Fruit fly (Drosophila melanogaster): ENCODE results near the gene CG13634.

Gene CG13634

dm6 chr3R:24767667-24768340 lies 22.1 kb downstream of the CG13634 start (continued):
- TF ChIP-seq Eip78C (GFP tag) (peak; percentile 58), CG11762 (GFP tag; optimal IDR thresholded peaks at IDR 0.05; ENCODE audit: insufficient read depth) (no peak), Hr39 (GFP tag; optimal IDR thresholded peaks at IDR 0.05) (no peak), CG6276 (GFP tag; optimal IDR thresholded peaks at IDR 0.05) (no peak)

DNA sequence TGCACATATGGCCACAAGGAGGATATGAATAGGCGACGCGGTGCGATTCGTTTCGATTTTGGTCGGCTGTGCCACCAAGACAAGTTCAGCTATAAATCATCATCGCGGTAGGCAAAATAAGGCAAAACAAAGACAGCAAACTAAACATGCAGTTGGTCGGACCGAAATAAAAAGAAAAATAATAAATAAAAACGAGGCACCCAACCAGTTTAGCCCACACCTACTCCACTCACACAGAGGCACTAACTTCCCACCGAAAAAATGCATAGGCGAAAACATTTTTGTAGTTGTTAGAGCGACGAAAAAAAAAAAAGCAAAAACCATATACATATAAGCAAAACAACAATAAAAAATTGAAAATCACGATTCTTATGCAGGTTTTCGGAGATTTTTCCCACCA lies 23.3 kb downstream of the CG13634 start:
- TF ChIP-seq eg (GFP tag; IDR thresholded peaks at IDR 0.05): peak; percentile 40; the same call in 2 of the 3 replicates
- peak; percentile 5 for TF ChIP-seq Hr4 (GFP tag; optimal IDR thresholded peaks at IDR 0.05)
- TF ChIP-seq CG8119 (GFP tag; IDR thresholded peaks at IDR 0.05): peak; percentile 75
- TF ChIP-seq CG15336 (GFP tag; IDR thresholded peaks at IDR 0.05): peak; percentile 34; the same call in 1 of the 2 replicates
- no peak for TF ChIP-seq CG34406 (GFP tag; optimal IDR thresholded peaks at IDR 0.05)
- peak; percentile 56 for TF ChIP-seq CG6276 (GFP tag; optimal IDR thresholded peaks at IDR 0.05)
- no peak for TF ChIP-seq salr (GFP tag; optimal IDR thresholded peaks at IDR 0.05)

DNA sequence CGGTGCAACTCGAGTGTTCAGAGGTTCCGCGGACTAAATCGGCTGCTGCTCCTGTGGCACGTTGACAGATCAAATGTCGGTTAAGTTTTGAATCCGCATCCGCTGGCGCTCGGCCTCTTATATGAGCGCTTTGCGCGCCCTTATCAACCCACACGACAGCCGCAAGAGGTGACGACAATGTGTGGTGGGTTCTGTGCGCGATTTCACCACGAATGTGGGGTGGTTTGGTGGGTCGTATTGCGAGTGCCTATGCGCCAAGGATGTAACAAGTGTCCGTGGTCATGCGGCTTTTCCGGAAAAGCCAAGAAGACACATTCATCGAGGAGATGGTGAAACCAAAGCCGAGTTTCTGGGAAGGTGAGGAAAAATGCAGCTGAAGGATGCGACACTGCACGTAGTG lies 25.0 kb downstream of the CG13634 start, which contains the start of gene AstA:
Gene AstA, minus strand, starts transcription at position 101 of the 400 bp plus-strand sequence.
- no peak for TF ChIP-seq spab (GFP tag; optimal IDR thresholded peaks at IDR 0.05)
- no peak for TF ChIP-seq CG32006 (GFP tag; optimal IDR thresholded peaks at IDR 0.05)
- TF ChIP-seq cyc (GFP tag; optimal IDR thresholded peaks at IDR 0.05): no peak
- no peak for TF ChIP-seq Hr39 (GFP tag; optimal IDR thresholded peaks at IDR 0.05)
- TF ChIP-seq CG6854 (GFP tag; optimal IDR thresholded peaks at IDR 0.05): no peak
- no peak for TF ChIP-seq Lpt (GFP tag; optimal IDR thresholded peaks at IDR 0.05)
- TF ChIP-seq CG6792 (GFP tag; optimal IDR thresholded peaks at IDR 0.05): no peak
- no peak for TF ChIP-seq dsx (GFP tag; optimal IDR thresholded peaks at IDR 0.05; ENCODE audit: poor library complexity, severe bottlenecking)
- TF ChIP-seq achi (GFP tag; optimal IDR thresholded peaks at IDR 0.05): no peak
- TF ChIP-seq CG6276 (GFP tag; optimal IDR thresholded peaks at IDR 0.05): no peak

DNA sequence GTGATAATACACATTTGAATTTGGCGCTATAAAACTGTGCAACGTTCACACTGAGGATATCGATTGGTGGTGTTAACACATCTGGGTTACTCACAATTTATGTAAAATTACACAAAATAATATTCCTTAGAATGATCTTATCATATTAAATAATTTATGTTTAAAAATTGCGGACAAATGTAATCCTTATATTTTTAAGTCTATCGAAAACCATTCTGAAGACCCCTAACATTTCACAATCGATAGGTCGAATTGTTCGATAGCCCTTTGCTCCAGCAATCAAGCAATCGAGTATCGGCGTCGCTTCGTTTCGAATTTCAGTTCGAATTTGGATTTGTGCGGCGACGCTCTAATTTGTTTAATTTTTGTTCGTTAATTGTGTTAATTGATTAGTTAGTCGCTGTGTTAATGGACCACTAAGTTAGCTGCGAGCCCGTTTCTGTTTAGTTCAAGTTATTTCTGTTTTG lies 36.3 kb downstream of the CG13634 start, which contains the start of gene asp:
Gene asp, plus strand, starts transcription at position 289 of the 467 bp plus-strand sequence.
- TF ChIP-seq CG16779 (tag; optimal IDR thresholded peaks at IDR 0.05) (no peak), Eip78C (GFP tag) (no peak), svp (GFP tag) (peak; percentile 30), ss (GFP tag; optimal IDR thresholded peaks at IDR 0.05) (no peak), Smox (GFP tag; optimal IDR thresholded peaks at IDR 0.05) (peak; percentile 12)

DNA sequence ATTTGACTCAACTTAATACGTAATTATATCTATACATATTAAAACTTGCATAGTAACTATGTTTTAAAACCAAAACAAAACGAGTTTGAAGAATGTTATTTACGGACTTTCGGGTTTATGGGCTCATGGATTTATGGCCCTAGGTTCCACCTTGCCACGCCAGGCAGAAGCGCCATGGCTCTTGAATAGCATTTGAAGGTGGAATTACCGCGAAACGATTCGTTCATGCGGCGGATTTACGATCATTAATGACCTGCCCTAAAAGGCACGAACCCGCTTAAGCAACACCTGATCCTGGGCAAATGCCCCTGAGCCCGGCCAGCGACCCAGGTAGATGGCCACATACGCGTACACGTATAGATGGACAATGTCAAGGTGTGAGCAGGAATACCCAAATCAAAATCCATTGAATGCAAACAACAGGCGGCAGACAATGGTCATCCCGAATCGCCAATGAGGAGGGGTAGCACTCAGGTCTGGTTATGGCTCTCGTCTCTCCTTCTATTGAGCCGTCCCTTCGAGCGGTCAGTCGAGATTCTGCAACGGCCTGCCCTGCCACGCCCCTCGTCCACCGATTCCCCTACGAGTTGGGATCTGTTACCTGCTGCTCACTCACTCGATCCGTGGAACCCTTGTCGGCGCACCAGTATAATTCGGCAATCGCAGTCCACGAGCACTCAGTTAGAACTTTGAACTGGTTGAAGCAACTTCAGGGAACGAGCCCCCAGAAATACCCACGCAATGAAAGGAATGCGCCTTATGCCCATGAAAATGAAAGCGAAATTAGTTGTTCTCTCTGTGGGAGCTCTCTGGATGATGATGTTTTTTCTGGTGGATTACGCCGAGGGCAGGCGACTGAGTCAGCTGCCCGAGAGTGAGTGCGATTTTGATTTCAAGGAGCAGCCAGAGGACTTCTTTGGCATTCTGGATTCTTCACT lies 40.6 kb downstream of the CG13634 start, which contains the start of gene tld:
Gene tld, plus strand, starts transcription at position 677 of the 938 bp plus-strand sequence.
- peak; percentile 93 for TF ChIP-seq Blimp-1 (GFP tag; optimal IDR thresholded peaks at IDR 0.05)
- no peak for TF ChIP-seq Hr4 (GFP tag; optimal IDR thresholded peaks at IDR 0.05)
- no peak for TF ChIP-seq Hr38 (GFP tag; optimal IDR thresholded peaks at IDR 0.05)
- TF ChIP-seq fd59A (GFP tag; optimal IDR thresholded peaks at IDR 0.05): no peak
- no peak for TF ChIP-seq CG6163 (GFP tag; IDR thresholded peaks at IDR 0.05)
- peak; percentile 13 for TF ChIP-seq svp (GFP tag)
- TF ChIP-seq CG3032 (tag; optimal IDR thresholded peaks at IDR 0.05): no peak

Data from whole organism, prepupa.